Worm (Caenorhabditis elegans) whole organism, midembryonic: ENCODE data around the gene C08B6.5.

Experiments
- T22C8.4 ChIP-seq: fragments of 200-800 bp; sonication (Bioruptor generic); IDR thresholded peaks from 2 replicates; pipeline ENCODE4 v1.3.6; 2022; ENCODE audit warnings: missing genetic modification characterization, missing compliant biosample characterization
- cog-1 ChIP-seq: sonication (generic microtip); optimal IDR thresholded peaks from 2 replicates; lab custom pipeline; 2016; ENCODE audit warnings: missing genetic modification characterization, missing compliant biosample characterization
- flt-1 ChIP-seq: fragments of 200-800 bp; sonication (Bioruptor generic); IDR thresholded peaks from 2 replicates; pipeline ENCODE4 v1.3.6; 2022; ENCODE audit warnings: missing genetic modification characterization, missing compliant biosample characterization
- med-1 ChIP-seq: sonication (generic microtip); optimal IDR thresholded peaks from 2 replicates; lab custom pipeline; 2017; ENCODE audit warnings: missing genetic modification characterization, mild to moderate bottlenecking, missing compliant biosample characterization, antibody characterized with exemption, missing genetic modification reagents; ENCODE audit not compliant: insufficient read depth
- ref-1 ChIP-seq: fragments of 200-800 bp; sonication (Bioruptor generic); conservative IDR thresholded peaks from 2 replicates; pipeline ENCODE4 v1.3.6; 2022; ENCODE audit warnings: missing genetic modification reagents, missing genetic modification characterization, missing compliant biosample characterization
- tab-1 ChIP-seq: fragments of 200-800 bp; sonication (Bioruptor generic); IDR thresholded peaks from 2 replicates; pipeline ENCODE4 v1.3.6; 2022; ENCODE audit warnings: missing genetic modification characterization, missing compliant biosample characterization

DNA sequence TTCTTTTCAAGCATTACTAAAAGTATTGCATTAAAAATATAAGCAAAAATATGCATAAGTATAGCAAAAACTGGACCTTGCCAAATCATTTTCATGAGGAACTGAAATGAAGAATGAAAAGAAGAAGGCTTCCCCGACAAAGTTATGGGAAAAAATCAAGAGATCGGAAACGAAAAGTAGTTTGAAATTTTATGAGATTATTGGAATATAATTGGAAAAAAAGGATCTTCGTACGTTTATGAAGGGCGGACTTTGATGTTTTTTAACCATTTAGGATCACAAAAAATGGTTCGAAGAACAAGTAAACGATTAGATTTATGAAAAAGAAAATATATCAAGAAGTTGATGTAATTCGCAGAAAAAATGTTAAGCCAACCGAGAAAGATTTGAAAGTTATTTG, 3.3 kb downstream of the C08B6.5 start, which contains the start of gene srxa-18:
- TF ChIP-seq cog-1 (tag; lab: Kevin White, UChicago) (no peak), flt-1 (no peak), ref-1 (GFP tag; lab: Robert Waterston, UW) (no peak), med-1 (GFP tag; lab: Kevin White, UChicago) (no peak), T22C8.4 (GFP tag; lab: Robert Waterston, UW) (no peak), tab-1 (GFP tag; lab: Robert Waterston, UW) (no peak)
